Fruit fly (Drosophila melanogaster) whole organism, prepupa: ENCODE results near the gene Hibch.

Experiments used
- CG1621 ChIP-seq: fragments of 200-800 bp; sonication (Bioruptor generic); optimal IDR thresholded peaks from 3 replicates; lab custom pipeline; 2018; ENCODE audit warnings: missing biosample characterization, mild to moderate bottlenecking, missing genetic modification characterization
- CG6163 ChIP-seq: fragments of 200-800 bp; sonication (Bioruptor generic); IDR thresholded peaks from 3 replicates; pipeline ENCODE4 v1.3.6; 2022; ENCODE audit warnings: missing biosample characterization, missing genetic modification characterization
- Gug ChIP-seq: fragments of 200-800 bp; sonication (Bioruptor generic); IDR thresholded peaks from 2 replicates; pipeline ENCODE4 v1.3.6; 2022; ENCODE audit warnings: missing biosample characterization, missing genetic modification characterization
- Met ChIP-seq: fragments of 200-800 bp; sonication (Bioruptor generic); optimal IDR thresholded peaks from 3 replicates; lab custom pipeline; 2016; ENCODE audit warnings: missing biosample characterization, missing genetic modification characterization

DNA sequence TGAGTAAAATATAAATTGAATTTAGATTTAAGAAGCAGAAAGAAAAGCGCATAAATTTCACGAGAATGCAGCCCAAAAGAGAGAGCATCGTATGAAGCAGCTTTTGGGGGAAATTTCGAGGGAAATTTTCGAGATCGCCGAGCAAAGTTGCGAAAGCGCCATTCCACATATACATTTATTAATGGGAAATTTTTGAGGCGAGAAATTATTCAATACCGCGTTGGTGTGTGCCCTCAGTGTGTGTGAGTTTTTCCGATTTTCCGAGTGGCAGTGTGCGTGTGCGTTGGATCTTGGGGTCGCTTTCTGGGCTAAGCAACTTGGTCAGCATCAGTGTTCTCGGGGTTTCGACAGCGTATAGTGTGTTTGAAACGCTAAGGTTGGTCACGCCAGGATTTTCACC lies 47.1 kb upstream of the Hibch start, which contains the start of gene Tm2:
- no peak for TF ChIP-seq Met (GFP tag; lab: Kevin White, UChicago)
- TF ChIP-seq Gug, result no peak
- TF ChIP-seq CG1621 (tag; lab: Kevin White, UChicago), result no peak
- TF ChIP-seq CG6163, result no peak
